Fruit fly (Drosophila melanogaster): Measurements from ENCODE around the gene CG5937.

Gene CG5937

dm6 chrX:6067281-6068008, 27.6 kb downstream of the CG5937 start, which contains the start of gene CG5928:
Gene CG5928, plus strand, starts transcription at chrX:6067958.
- TF ChIP-seq fd59A (GFP tag; optimal IDR thresholded peaks at IDR 0.05) (no peak), CG6276 (GFP tag; optimal IDR thresholded peaks at IDR 0.05) (peak; percentile 60), CG8319 (GFP tag; optimal IDR thresholded peaks at IDR 0.05) (no peak), Hr38 (GFP tag; optimal IDR thresholded peaks at IDR 0.05) (no peak), CG34406 (GFP tag; optimal IDR thresholded peaks at IDR 0.05) (no peak), CG16779 (tag; optimal IDR thresholded peaks at IDR 0.05) (no peak), Sox14 (GFP tag; optimal IDR thresholded peaks at IDR 0.05) (no peak), salr (GFP tag; optimal IDR thresholded peaks at IDR 0.05) (peak in 1 of 2 experiments; percentile 23), CG15336 (GFP tag; IDR thresholded peaks at IDR 0.05) (peak; percentile 26; the same call in 1 of the 2 replicates), pdm3 (GFP tag; optimal IDR thresholded peaks at IDR 0.05) (no peak), CG6792 (GFP tag; optimal IDR thresholded peaks at IDR 0.05) (no peak), CG7368 (GFP tag; optimal IDR thresholded peaks at IDR 0.05) (no peak), svp (GFP tag) (no peak), Gug (GFP tag; IDR thresholded peaks at IDR 0.05) (no peak), Ets96B (tag; optimal IDR thresholded peaks at IDR 0.05) (no peak), Eip78C (GFP tag) (peak; percentile 41), Sox102F (GFP tag; optimal IDR thresholded peaks at IDR 0.05) (no peak), CG6808 (GFP tag; optimal IDR thresholded peaks at IDR 0.05) (no peak), dsx (GFP tag; optimal IDR thresholded peaks at IDR 0.05; ENCODE audit: poor library complexity, severe bottlenecking) (no peak), Met (GFP tag; optimal IDR thresholded peaks at IDR 0.05) (no peak), CG6163 (GFP tag; IDR thresholded peaks at IDR 0.05) (peak; percentile 32; the same call in 2 of the 3 replicates), CG32006 (GFP tag; optimal IDR thresholded peaks at IDR 0.05) (peak; percentile 60), CG8632 (GFP tag; optimal IDR thresholded peaks at IDR 0.05) (no peak), CG4318 (GFP tag; optimal IDR thresholded peaks at IDR 0.05) (peak; percentile 18), CG11762 (GFP tag; optimal IDR thresholded peaks at IDR 0.05; ENCODE audit: insufficient read depth) (no peak), Hr39 (GFP tag; optimal IDR thresholded peaks at IDR 0.05) (no peak), fkh (GFP tag; optimal IDR thresholded peaks at IDR 0.05) (no peak), Eip93F (GFP tag; optimal IDR thresholded peaks at IDR 0.05) (no peak), CG8119 (GFP tag; IDR thresholded peaks at IDR 0.05) (peak; percentile 54; the same call in 2 of the 3 replicates), ss (GFP tag; optimal IDR thresholded peaks at IDR 0.05) (no peak), Sox15 (GFP tag; optimal IDR thresholded peaks at IDR 0.05) (no peak), CG9139 (GFP tag; optimal IDR thresholded peaks at IDR 0.05) (no peak), topi (GFP tag; optimal IDR thresholded peaks at IDR 0.05) (no peak), CG3919 (GFP tag; optimal IDR thresholded peaks at IDR 0.05) (no peak), Hr4 (GFP tag; optimal IDR thresholded peaks at IDR 0.05) (no peak), CG3032 (tag; optimal IDR thresholded peaks at IDR 0.05) (no peak), eg (GFP tag; IDR thresholded peaks at IDR 0.05) (peak; percentile 32; the same call in 1 of the 3 replicates), fd85E (GFP tag; optimal IDR thresholded peaks at IDR 0.05) (no peak), CG11902 (GFP tag; optimal IDR thresholded peaks at IDR 0.05) (no peak), net (GFP tag; optimal IDR thresholded peaks at IDR 0.05) (no peak), OdsH (GFP tag; optimal IDR thresholded peaks at IDR 0.05) (peak; percentile 1), cyc (GFP tag; optimal IDR thresholded peaks at IDR 0.05) (no peak), Eip75B (GFP tag; optimal IDR thresholded peaks at IDR 0.05) (no peak)

Measured in whole organism, prepupa.